Worm (Caenorhabditis elegans) whole organism, mixed stage, embryonic: ENCODE measurements around the gene srh-170.

ENCODE experiments used
- M03D4.4 ChIP-seq: sonication (generic microtip); optimal IDR thresholded peaks from 2 replicates; lab custom pipeline; 2017; ENCODE audit warnings: mild to moderate bottlenecking, missing genetic modification characterization, missing compliant biosample characterization
- bed-3 ChIP-seq: fragments of 200-800 bp; sonication (Bioruptor generic); optimal IDR thresholded peaks from 3 replicates; lab custom pipeline; 2018; ENCODE audit warnings: mild to moderate bottlenecking, missing genetic modification characterization, moderate library complexity, missing compliant biosample characterization
- blmp-1 ChIP-seq: fragments of 150-350 bp; optimal IDR thresholded peaks from 2 replicates; lab custom pipeline; 2014; ENCODE audit warnings: missing biosample characterization, missing genetic modification characterization
- ceh-39 ChIP-seq: fragments of 150-350 bp; optimal IDR thresholded peaks from 2 replicates; lab custom pipeline; 2014; ENCODE audit warnings: missing biosample characterization, missing genetic modification characterization
- ceh-43 ChIP-seq: fragments of 200-800 bp; sonication (Bioruptor generic); optimal IDR thresholded peaks from 2 replicates; lab custom pipeline; 2018; ENCODE audit warnings: mild to moderate bottlenecking, missing genetic modification characterization, moderate library complexity, missing compliant biosample characterization
- ceh-83 ChIP-seq: fragments of 200-800 bp; sonication (Bioruptor generic); optimal IDR thresholded peaks from 2 replicates; lab custom pipeline; 2018; ENCODE audit warnings: mild to moderate bottlenecking, missing genetic modification characterization, missing compliant biosample characterization
- ces-1 ChIP-seq: fragments of 150-350 bp; optimal IDR thresholded peaks from 2 replicates; lab custom pipeline; 2014; ENCODE audit warnings: missing biosample characterization, missing genetic modification reagents, missing genetic modification characterization
- cnd-1 ChIP-seq: fragments of 200-800 bp; sonication (Bioruptor generic); optimal IDR thresholded peaks from 2 replicates; lab custom pipeline; 2018; ENCODE audit warnings: mild to moderate bottlenecking, missing genetic modification characterization, missing compliant biosample characterization
- drap-1 ChIP-seq: fragments of 200-800 bp; sonication (Bioruptor generic); optimal IDR thresholded peaks from 3 replicates; lab custom pipeline; 2018; ENCODE audit warnings: mild to moderate bottlenecking, missing genetic modification characterization, missing compliant biosample characterization
- elt-3 ChIP-seq: fragments of 150-350 bp; optimal IDR thresholded peaks from 2 replicates; lab custom pipeline; 2014; ENCODE audit warnings: missing biosample characterization, missing genetic modification characterization
- flh-1 ChIP-seq: fragments of 200-800 bp; sonication (Bioruptor generic); optimal IDR thresholded peaks from 2 replicates; lab custom pipeline; 2018; ENCODE audit warnings: mild to moderate bottlenecking, missing genetic modification characterization, moderate library complexity, missing compliant biosample characterization
- ham-2 ChIP-seq: fragments of 200-800 bp; sonication (Bioruptor generic); optimal IDR thresholded peaks from 2 replicates; lab custom pipeline; 2018; ENCODE audit warnings: mild to moderate bottlenecking, missing genetic modification characterization, missing compliant biosample characterization
- hlh-1 ChIP-seq: fragments of 150-350 bp; optimal IDR thresholded peaks from 2 replicates; lab custom pipeline; 2014; ENCODE audit warnings: missing biosample characterization, missing genetic modification reagents, missing genetic modification characterization
- lin-32 ChIP-seq: fragments of 200-800 bp; sonication (Bioruptor generic); optimal IDR thresholded peaks from 2 replicates; lab custom pipeline; 2018; ENCODE audit warnings: mild to moderate bottlenecking, missing genetic modification characterization, missing compliant biosample characterization
- lsy-2 ChIP-seq: fragments of 150-350 bp; optimal IDR thresholded peaks from 2 replicates; lab custom pipeline; 2014; ENCODE audit warnings: missing biosample characterization, missing genetic modification characterization
- mab-5 ChIP-seq: fragments of 150-350 bp; optimal IDR thresholded peaks from 2 replicates; lab custom pipeline; 2014; ENCODE audit warnings: missing biosample characterization, missing genetic modification characterization
- mep-1 ChIP-seq: fragments of 150-350 bp; optimal IDR thresholded peaks from 2 replicates; lab custom pipeline; 2017; ENCODE audit warnings: missing biosample characterization, missing genetic modification reagents, missing genetic modification characterization, inconsistent platforms
- mls-2 ChIP-seq: sonication (generic microtip); optimal IDR thresholded peaks from 2 replicates; lab custom pipeline; 2016; ENCODE audit warnings: mild to moderate bottlenecking, missing genetic modification characterization, moderate library complexity, missing compliant biosample characterization
- nhr-12 ChIP-seq: fragments of 150-350 bp; optimal IDR thresholded peaks from 2 replicates; lab custom pipeline; 2014; ENCODE audit warnings: missing biosample characterization, missing genetic modification characterization
- nhr-2 ChIP-seq: fragments of 150-350 bp; optimal IDR thresholded peaks from 2 replicates; lab custom pipeline; 2014; ENCODE audit warnings: missing biosample characterization, missing genetic modification characterization
- nhr-237 ChIP-seq: fragments of 150-350 bp; optimal IDR thresholded peaks from 2 replicates; lab custom pipeline; 2014; ENCODE audit warnings: missing biosample characterization, missing genetic modification characterization
- nhr-28 ChIP-seq: fragments of 150-350 bp; optimal IDR thresholded peaks from 2 replicates; lab custom pipeline; 2014; ENCODE audit warnings: missing biosample characterization, missing genetic modification characterization
- nhr-76 ChIP-seq: sonication (generic microtip); optimal IDR thresholded peaks from 2 replicates; lab custom pipeline; 2017; ENCODE audit warnings: missing biosample characterization, missing genetic modification characterization
- pha-4 ChIP-seq: fragments of 150-350 bp; optimal IDR thresholded peaks from 2 replicates; lab custom pipeline; 2018; ENCODE audit warnings: missing biosample characterization, missing genetic modification reagents, missing genetic modification characterization
- snpc-4 ChIP-seq: fragments of 150-350 bp; optimal IDR thresholded peaks from 2 replicates; lab custom pipeline; 2014; ENCODE audit warnings: missing biosample characterization, missing genetic modification characterization
- sptf-1 ChIP-seq: sonication (generic microtip); optimal IDR thresholded peaks from 2 replicates; lab custom pipeline; 2017; ENCODE audit warnings: mild to moderate bottlenecking, missing genetic modification characterization, moderate library complexity, missing compliant biosample characterization
- tbx-8 ChIP-seq: fragments of 200-800 bp; sonication (Bioruptor generic); optimal IDR thresholded peaks from 2 replicates; lab custom pipeline; 2018; ENCODE audit warnings: mild to moderate bottlenecking, missing genetic modification characterization, moderate library complexity, missing compliant biosample characterization
- unc-120 ChIP-seq: sonication (generic microtip); optimal IDR thresholded peaks from 2 replicates; lab custom pipeline; 2017; ENCODE audit warnings: missing genetic modification characterization, missing compliant biosample characterization; ENCODE audit not compliant: poor library complexity, severe bottlenecking
- unc-39 ChIP-seq: fragments of 150-350 bp; optimal IDR thresholded peaks from 2 replicates; lab custom pipeline; 2014; ENCODE audit warnings: missing biosample characterization, missing genetic modification characterization
- unc-62 ChIP-seq: fragments of 150-350 bp; optimal IDR thresholded peaks from 2 replicates; lab custom pipeline; 2014; ENCODE audit warnings: missing biosample characterization, missing genetic modification reagents, missing genetic modification characterization
- ztf-11 ChIP-seq: fragments of 150-350 bp; optimal IDR thresholded peaks from 2 replicates; lab custom pipeline; 2014; ENCODE audit warnings: missing biosample characterization, missing genetic modification characterization

The srh-170 gene

ce11 chrV:15380857-15381256 is 7.8 kb downstream of the srh-170 start, which contains the start of gene dhs-23:
Gene dhs-23, plus strand, starts transcription at chrV:15381219.
- TF ChIP-seq mab-5 (tag; lab: Kevin White, UChicago) (no peak), mep-1 (tag; lab: Kevin White, UChicago) (no peak), ces-1 (no peak), M03D4.4 (tag; lab: Kevin White, UChicago) (no peak), hlh-1 (no peak)

DNA sequence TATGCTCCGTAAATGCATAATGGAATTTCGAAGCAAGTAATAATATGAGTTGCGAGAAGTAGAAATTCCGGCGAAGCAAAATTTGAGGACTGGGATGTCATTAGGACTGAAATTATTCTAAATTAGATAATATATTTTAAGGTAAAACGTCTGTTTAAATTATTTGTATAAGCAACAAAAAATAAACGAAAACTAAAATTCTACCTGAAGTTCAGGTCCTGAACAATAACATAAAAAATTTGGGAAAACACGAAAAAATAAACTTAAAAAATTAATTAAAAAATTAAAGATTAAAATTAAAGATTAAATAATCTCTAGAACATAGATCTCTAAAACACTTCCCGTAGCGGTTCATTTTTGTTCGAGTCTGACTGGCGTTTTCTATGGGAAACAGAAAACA is 8.9 kb downstream of the srh-170 start, which contains the start of gene srh-251:
TSS of gene srh-251 (minus strand) at position 101 of the 400 bp plus-strand sequence.
- TF ChIP-seq M03D4.4 (tag; lab: Kevin White, UChicago) (no peak), sptf-1 (tag; lab: Kevin White, UChicago) (no peak), nhr-28 (tag; lab: Kevin White, UChicago) (no peak), mep-1 (tag; lab: Kevin White, UChicago) (no peak), ztf-11 (tag; lab: Kevin White, UChicago) (no peak), ceh-43 (GFP tag; lab: Kevin White, UChicago) (no peak), ceh-39 (tag; lab: Kevin White, UChicago) (no peak), snpc-4 (tag; lab: Kevin White, UChicago) (no peak), nhr-237 (tag; lab: Kevin White, UChicago) (no peak), pha-4 (tag; lab: Kevin White, UChicago) (no peak)
- TF ChIP-seq, all 35 proteins: peak for 0

DNA sequence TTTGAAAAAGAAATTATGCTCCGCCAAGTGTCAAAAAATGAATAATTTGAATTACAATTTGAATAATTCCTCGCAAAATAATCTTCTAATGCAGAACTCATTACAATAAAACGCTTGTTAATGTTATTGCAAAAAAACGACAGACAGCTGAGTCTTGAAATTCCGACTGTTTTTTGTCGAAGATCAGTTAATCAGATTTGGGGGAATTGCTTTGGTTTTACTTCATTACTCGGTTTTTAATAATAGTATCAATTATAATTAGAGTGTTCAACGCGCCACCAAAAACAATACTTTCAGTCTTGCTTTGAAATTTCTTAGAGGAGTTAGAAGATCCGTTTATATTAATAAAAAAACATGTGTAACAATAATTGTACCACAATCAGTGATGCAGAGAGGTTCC is 10.8 kb downstream of the srh-170 start, which contains the start of gene srh-122:
TSS of gene srh-122 (minus strand) at position 101 of the 400 bp plus-strand sequence.
- TF ChIP-seq nhr-2 (no peak), ces-1 (no peak), tbx-8 (no peak), drap-1 (GFP tag; lab: Kevin White, UChicago) (no peak), unc-120 (tag; lab: Kevin White, UChicago) (no peak), nhr-12 (tag; lab: Kevin White, UChicago) (no peak), ceh-39 (tag; lab: Kevin White, UChicago) (no peak), bed-3 (GFP tag; lab: Kevin White, UChicago) (no peak), blmp-1 (tag; lab: Kevin White, UChicago) (no peak), pha-4 (tag; lab: Kevin White, UChicago) (no peak), flh-1 (no peak), ceh-83 (GFP tag; lab: Kevin White, UChicago) (no peak), ceh-43 (GFP tag; lab: Kevin White, UChicago) (no peak), unc-62 (GFP tag; lab: Kevin White, UChicago) (no peak), elt-3 (tag; lab: Kevin White, UChicago) (no peak)

DNA sequence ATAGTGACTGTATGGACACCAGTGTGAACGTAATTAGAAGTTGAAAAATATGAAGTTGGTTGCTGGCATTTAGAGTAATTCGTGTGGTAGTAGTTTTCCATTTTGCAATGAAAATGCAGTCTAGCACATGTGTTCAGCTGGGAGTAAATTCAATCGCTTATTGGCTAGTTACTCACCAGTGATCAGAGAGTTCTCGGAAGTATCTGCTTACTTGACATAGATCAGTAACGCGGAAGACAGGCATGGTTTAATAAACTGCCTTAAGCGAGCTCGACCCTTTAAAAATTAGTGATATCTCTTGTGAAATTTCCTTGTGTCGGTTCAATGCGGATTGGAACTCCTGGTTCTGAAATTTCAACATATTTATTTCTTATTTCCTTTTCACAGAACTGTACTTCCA is 12.4 kb downstream of the srh-170 start, which contains the start of gene srh-52:
TSS of gene srh-52 (minus strand) at position 101 of the 400 bp plus-strand sequence.
- TF ChIP-seq nhr-2 (no peak), ham-2 (GFP tag; lab: Kevin White, UChicago) (no peak), lsy-2 (tag; lab: Kevin White, UChicago) (no peak), lin-32 (GFP tag; lab: Kevin White, UChicago) (no peak), unc-62 (GFP tag; lab: Kevin White, UChicago) (no peak), nhr-28 (tag; lab: Kevin White, UChicago) (no peak), ztf-11 (tag; lab: Kevin White, UChicago) (no peak), nhr-76 (no peak), ceh-43 (GFP tag; lab: Kevin White, UChicago) (no peak), hlh-1 (no peak), mep-1 (tag; lab: Kevin White, UChicago) (no peak), pha-4 (tag; lab: Kevin White, UChicago) (no peak)

- TF ChIP-seq mls-2: no peak
- TF ChIP-seq nhr-76: no peak
- no peak for TF ChIP-seq flh-1
- no peak for TF ChIP-seq drap-1 (GFP tag; lab: Kevin White, UChicago)
- TF ChIP-seq cnd-1 (tag; lab: Kevin White, UChicago): no peak
- no peak for TF ChIP-seq blmp-1 (tag; lab: Kevin White, UChicago)
- TF ChIP-seq unc-39 (tag; lab: Kevin White, UChicago): no peak
- TF ChIP-seq ceh-39 (tag; lab: Kevin White, UChicago): no peak
- no peak for TF ChIP-seq lin-32 (GFP tag; lab: Kevin White, UChicago)
- TF ChIP-seq ztf-11 (tag; lab: Kevin White, UChicago): no peak
Observed at ce11 chrV:15369707-15370106, 19.0 kb downstream of the srh-170 start, which contains the start of gene nhr-269. Gene nhr-269, minus strand, starts transcription at chrV:15369807.
